Worm (Caenorhabditis elegans): ENCODE data around the gene C12D8.9.

C12D8.9 gene

DNA sequence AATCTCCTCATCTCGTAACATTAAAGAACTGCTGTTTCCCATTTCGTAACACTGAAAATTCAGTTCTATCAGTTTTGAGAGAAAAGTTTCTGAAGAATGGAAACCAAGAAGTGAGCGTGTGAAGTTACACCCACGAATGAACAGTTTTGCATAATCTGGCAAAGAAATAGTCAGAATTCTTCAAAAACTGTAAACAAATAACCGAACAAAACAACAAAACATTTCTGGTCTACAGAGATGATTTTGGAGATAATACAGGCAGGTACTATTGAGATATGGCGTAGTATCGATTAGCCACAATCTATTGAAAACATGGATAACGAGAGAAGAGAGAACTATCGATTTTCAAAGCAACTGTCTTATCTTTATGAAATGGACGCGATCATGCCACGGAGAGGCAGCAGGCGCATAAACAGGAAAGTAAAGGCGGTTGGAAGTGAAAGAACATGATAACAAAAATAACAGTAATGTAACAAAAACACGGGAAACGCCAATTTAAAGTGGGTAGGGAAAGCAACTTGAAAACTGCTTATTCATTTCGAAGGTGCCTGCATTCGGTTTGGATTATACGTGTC is 39.5 kb downstream of the C12D8.9 start, which contains the start of gene chpf-1 (continued):
- TF ChIP-seq nhr-28 (tag; optimal IDR thresholded peaks at IDR 0.05): no peak
- no peak for TF ChIP-seq hlh-4 (tag; optimal IDR thresholded peaks at IDR 0.05)
- TF ChIP-seq fkh-10 (GFP tag; optimal IDR thresholded peaks at IDR 0.05): no peak
- TF ChIP-seq ztf-4 (tag; optimal IDR thresholded peaks at IDR 0.05): no peak
- no peak for TF ChIP-seq mef-2 (tag; optimal IDR thresholded peaks at IDR 0.05)
- peak; percentile 22 for TF ChIP-seq elt-2 (tag; optimal IDR thresholded peaks at IDR 0.05)
- TF ChIP-seq rnt-1 (tag; optimal IDR thresholded peaks at IDR 0.05): no peak
- peak; percentile 11 for TF ChIP-seq nhr-20 (tag; optimal IDR thresholded peaks at IDR 0.05)
- no peak for TF ChIP-seq zag-1 (tag; optimal IDR thresholded peaks at IDR 0.05)
- TF ChIP-seq C04F5.9 (tag; optimal IDR thresholded peaks at IDR 0.05): no peak
- peak; percentile 20 for TF ChIP-seq mep-1 (tag; optimal IDR thresholded peaks at IDR 0.05)
- TF ChIP-seq pax-3 (tag; optimal IDR thresholded peaks at IDR 0.05): no peak
- TF ChIP-seq lin-14 (GFP tag; optimal IDR thresholded peaks at IDR 0.05): peak; percentile 38
- TF ChIP-seq aha-1 (tag; optimal IDR thresholded peaks at IDR 0.05): no peak
- no peak for TF ChIP-seq ceh-8 (GFP tag; optimal IDR thresholded peaks at IDR 0.05)
- no peak for TF ChIP-seq alr-1 (tag; optimal IDR thresholded peaks at IDR 0.05; ENCODE audit: borderline replicate concordance)
- no peak for TF ChIP-seq nhr-11 (tag; optimal IDR thresholded peaks at IDR 0.05)
- no peak for TF ChIP-seq isw-1 (GFP tag; IDR thresholded peaks at IDR 0.05)
- TF ChIP-seq mab-9 (GFP tag; IDR thresholded peaks at IDR 0.05): no peak

DNA sequence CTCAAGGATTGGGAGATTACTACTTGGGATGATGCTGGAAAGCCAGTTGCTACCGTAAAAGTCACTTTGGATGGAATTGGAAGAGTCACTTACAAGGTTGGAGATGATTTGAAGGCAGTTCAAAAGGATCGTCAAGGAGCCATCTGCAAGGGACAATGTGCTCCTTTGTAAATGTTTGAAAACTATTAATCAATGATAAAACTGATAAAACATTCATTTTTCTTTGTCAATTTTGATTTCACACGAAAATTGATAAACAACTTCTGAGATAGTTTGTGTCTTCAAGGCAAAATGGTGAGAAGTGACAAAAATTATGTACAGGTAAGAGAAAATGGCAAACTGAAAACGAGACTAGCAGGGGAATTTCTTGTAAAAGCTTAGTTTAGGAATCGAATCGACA is 40.7 kb downstream of the C12D8.9 start:
- TF ChIP-seq efl-1 (optimal IDR thresholded peaks at IDR 0.05): no peak
- peak in 1 of 2 experiments; percentile 91 for TF ChIP-seq efl-1 (GFP tag; optimal IDR thresholded peaks at IDR 0.05 in 1 of 2)
- no peak for TF ChIP-seq tbx-2 (tag; optimal IDR thresholded peaks at IDR 0.05)
- no peak for TF ChIP-seq nhr-47 (tag; optimal IDR thresholded peaks at IDR 0.05)
- TF ChIP-seq nhr-237 (tag; optimal IDR thresholded peaks at IDR 0.05): no peak
- no peak for TF ChIP-seq nhr-85 (tag)
- peak; percentile 15 for TF ChIP-seq elt-2 (tag; optimal IDR thresholded peaks at IDR 0.05)
- no peak for TF ChIP-seq zip-4 (GFP tag; optimal IDR thresholded peaks at IDR 0.05)
- TF ChIP-seq F16B12.6 (tag; optimal IDR thresholded peaks at IDR 0.05): no peak
- TF ChIP-seq nhr-76 (tag; optimal IDR thresholded peaks at IDR 0.05): no peak

DNA sequence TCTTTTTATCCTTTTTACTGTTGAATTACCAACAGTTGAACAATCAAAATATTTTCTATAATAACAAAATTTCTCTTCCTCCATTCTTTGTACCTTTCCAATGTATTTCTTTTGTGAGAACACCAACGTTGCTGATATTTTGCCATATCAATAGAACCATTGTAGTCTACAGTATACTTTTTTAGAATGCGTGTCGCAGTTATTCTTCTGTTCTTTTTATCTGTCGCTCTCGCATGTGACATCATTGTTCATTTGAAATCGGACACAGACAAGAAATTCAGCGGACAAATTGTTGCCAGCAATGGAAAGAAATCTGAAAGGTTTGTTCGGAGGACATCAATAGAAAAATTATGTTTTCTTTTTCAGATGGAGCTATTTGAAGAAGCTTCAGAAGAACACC is 41.1 kb downstream of the C12D8.9 start, which contains the start of gene ZK856.7:
TSS of gene ZK856.7 (plus strand) at position 186 of the 400 bp plus-strand sequence.
- TF ChIP-seq nhr-20 (tag; optimal IDR thresholded peaks at IDR 0.05): peak; percentile 16
- no peak for TF ChIP-seq swsn-7 (tag; optimal IDR thresholded peaks at IDR 0.05)
- no peak for TF ChIP-seq nhr-76 (tag; optimal IDR thresholded peaks at IDR 0.05)
- TF ChIP-seq mef-2 (tag; optimal IDR thresholded peaks at IDR 0.05): no peak
- no peak for TF ChIP-seq nhr-19 (GFP tag; conservative IDR thresholded peaks at IDR 0.05)
- TF ChIP-seq blmp-1 (tag; optimal IDR thresholded peaks at IDR 0.05): peak; percentile 9
- no peak for TF ChIP-seq jun-1 (tag; optimal IDR thresholded peaks at IDR 0.05)
- no peak for TF ChIP-seq nhr-237 (tag; optimal IDR thresholded peaks at IDR 0.05)

DNA sequence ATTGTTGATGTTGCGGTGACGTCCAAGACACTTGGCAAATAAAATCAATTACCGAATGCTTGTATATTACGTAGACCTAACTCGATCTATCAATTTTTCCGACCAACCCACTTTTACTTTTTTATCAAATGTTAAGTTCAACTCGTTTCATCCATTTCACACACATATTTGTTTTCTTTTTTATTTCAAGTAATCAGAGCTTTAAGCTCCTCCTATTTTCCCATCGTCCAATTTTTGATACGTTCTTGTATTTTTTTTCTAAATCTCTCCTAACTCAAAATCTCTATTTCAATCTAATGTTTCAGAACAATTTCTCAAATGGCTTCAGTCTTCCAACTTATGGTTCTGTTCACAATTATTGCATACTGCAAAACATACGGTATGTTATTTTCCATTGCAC is 44.6 kb downstream of the C12D8.9 start, which contains the start of gene ZK856.6:
TSS of gene ZK856.6 (plus strand) at position 301 of the 400 bp plus-strand sequence.
- no peak for TF ChIP-seq sox-4 (tag; optimal IDR thresholded peaks at IDR 0.05)
- no peak for TF ChIP-seq sptf-1 (tag; optimal IDR thresholded peaks at IDR 0.05)
- no peak for TF ChIP-seq unc-130 (tag; optimal IDR thresholded peaks at IDR 0.05)
- no peak for TF ChIP-seq rnt-1 (tag; optimal IDR thresholded peaks at IDR 0.05)
- TF ChIP-seq lin-14 (GFP tag; optimal IDR thresholded peaks at IDR 0.05): no peak
- no peak for TF ChIP-seq nhr-90 (tag; optimal IDR thresholded peaks at IDR 0.05; ENCODE audit: poor library complexity)
- no peak for TF ChIP-seq ceh-90 (tag; optimal IDR thresholded peaks at IDR 0.05)
- TF ChIP-seq hlh-17 (GFP tag; optimal IDR thresholded peaks at IDR 0.05; ENCODE audit: borderline replicate concordance): no peak
- no peak for TF ChIP-seq ceh-8 (GFP tag; optimal IDR thresholded peaks at IDR 0.05)
- TF ChIP-seq nhr-19 (GFP tag; conservative IDR thresholded peaks at IDR 0.05): no peak
- TF ChIP-seq fkh-4 (tag; optimal IDR thresholded peaks at IDR 0.05; ENCODE audit: borderline replicate concordance): no peak
- TF ChIP-seq nhr-12 (tag; optimal IDR thresholded peaks at IDR 0.05): no peak
- TF ChIP-seq zag-1 (tag; optimal IDR thresholded peaks at IDR 0.05): no peak

Measured in whole organism, L1 larva.